Fruit fly (Drosophila melanogaster) ovary, adult (tissue): ENCODE results near the gene NTPase.

Experiments
- CG17801 ChIP-seq: fragments of 200-800 bp; optimal IDR thresholded peaks from 2 replicates; lab custom pipeline; 2019; ENCODE audit warnings: missing biosample characterization, mild to moderate bottlenecking, missing genetic modification characterization, moderate library complexity; ENCODE audit not compliant: partially characterized antibody

Gene NTPase

dm6 chr2L:2885503-2886225 lies at the start of gene NTPase, which contains the start of gene lilli:
Gene NTPase (minus strand): TSS chr2L:2885850.
Gene lilli (plus strand): TSS chr2L:2885929.
- peak; percentile 46 for TF ChIP-seq CG17801

DNA sequence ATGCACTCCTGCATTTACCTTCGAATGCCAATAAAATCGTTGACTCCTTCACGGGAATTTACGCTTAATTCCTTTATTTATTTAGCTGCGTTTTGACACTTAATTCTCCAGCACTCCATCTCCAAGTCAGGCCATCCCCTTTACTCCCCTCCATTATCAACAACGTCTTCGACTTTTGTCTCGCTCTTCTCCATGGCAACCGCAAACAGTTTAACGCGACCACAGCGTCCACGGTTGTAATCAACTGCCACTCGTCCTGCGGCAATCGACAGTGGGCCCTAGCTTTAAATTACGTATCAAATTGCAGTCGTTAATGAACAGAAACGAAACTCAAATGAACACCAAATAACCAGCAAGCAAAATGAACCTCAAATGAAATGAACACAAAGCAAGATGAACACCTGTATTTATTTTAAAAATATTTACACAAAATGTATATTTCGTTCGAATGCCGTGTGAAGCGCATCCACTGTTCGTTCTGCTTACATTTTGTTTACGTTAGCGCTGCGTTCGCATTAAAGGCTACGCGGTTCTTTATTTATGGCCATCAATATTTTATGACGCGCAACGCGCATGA lies 46.0 kb upstream of the NTPase start:
- no peak for TF ChIP-seq CG17801

DNA sequence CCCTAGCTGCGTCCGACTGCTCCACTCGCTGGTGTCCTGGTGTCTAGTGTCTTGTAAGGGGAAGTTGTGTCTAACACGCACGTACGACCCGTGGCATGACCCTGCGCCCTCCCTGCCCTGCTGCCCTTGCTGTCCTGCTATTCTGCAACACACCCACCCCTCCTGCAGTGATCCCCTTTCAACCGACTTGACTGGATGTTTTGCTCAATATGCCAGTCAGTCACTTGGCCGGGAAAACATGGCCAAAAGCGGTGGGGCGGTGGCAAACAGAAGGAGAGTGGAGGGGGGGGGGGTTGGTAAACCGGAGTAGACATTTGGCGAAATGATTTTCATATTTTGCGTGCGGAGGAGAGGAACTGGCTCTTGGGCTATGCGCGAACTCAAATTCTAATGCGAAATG lies 45.0 kb upstream of the NTPase start:
- no peak for TF ChIP-seq CG17801

- TF ChIP-seq CG17801: peak; percentile 78
Measured at dm6 chr2L:2924266-2924801, 38.7 kb upstream of the NTPase start.

DNA sequence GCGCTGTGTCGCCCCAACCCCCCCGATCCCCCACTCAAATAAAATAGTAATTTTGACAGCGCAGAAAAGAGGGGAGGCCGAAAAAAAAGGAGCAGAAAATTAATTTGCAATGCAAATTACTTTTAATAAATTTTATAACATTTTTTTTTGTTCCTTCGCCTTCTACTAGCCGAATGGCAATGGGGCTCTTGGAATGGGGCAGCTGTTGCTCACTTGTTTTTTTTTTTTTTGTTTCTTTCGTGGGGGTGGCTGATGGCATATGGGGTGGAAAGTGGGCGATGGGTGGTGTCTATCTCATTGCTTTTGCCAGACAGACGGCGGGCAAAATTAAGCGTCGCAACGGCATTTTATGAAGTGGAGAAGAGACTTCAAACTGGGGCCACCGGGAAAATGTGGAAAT lies 35.0 kb upstream of the NTPase start:
- TF ChIP-seq CG17801: no peak

DNA sequence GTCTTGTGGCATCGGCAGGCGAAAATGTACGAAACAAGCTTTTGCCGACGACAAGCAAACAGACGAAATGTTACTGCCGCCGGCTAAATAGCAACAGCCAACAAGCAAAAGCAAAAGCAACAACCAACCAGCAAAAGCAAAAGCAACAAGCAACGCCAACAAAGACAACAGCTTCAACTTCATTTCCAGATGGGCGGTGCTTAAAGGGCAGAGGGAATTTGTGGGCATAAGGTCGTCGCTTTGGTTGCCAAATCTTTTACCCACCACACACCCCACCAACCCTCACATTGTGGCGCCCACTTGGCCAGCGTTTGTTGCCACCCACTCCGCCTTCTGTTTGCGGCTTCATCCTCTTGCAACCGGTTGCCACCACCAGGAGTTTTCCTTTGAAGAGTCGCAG lies 25.3 kb upstream of the NTPase start:
- no peak for TF ChIP-seq CG17801

- TF ChIP-seq CG17801: no peak
Measured at dm6 chr2L:2909495-2909894, 23.8 kb upstream of the NTPase start.

dm6 chr2L:2908440-2909154 lies 22.9 kb upstream of the NTPase start:
- peak; percentile 37 for TF ChIP-seq CG17801

dm6 chr2L:2907776-2908175 lies 22.1 kb upstream of the NTPase start:
- no peak for TF ChIP-seq CG17801

dm6 chr2L:2906122-2906521 lies 20.5 kb upstream of the NTPase start:
- TF ChIP-seq CG17801: no peak

DNA sequence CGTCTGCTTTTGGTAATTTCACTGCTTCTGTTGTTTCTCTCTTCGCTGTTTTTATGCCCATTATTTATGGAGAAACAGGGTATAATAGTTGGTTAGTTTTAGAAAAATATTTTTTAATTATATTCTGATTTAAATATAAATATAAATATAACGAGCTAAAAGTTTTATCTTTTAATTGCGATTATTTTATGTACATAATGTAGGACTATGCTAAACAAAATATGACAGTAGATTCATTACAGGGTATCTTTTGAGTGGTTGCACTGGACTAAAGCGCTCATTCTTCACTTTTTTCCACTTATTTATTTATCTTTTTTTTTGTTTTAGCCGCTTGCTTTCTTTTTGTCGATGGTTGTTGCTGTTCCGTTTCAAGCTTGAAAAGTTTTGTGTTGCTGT lies 19.4 kb upstream of the NTPase start:
- peak; percentile 95 for TF ChIP-seq CG17801

dm6 chr2L:2904316-2905050 lies 18.8 kb upstream of the NTPase start:
- TF ChIP-seq CG17801: no peak

dm6 chr2L:2903649-2904048 lies 18.0 kb upstream of the NTPase start:
- TF ChIP-seq CG17801: no peak

dm6 chr2L:2901445-2901844 lies 15.8 kb upstream of the NTPase start:
- TF ChIP-seq CG17801: no peak

DNA sequence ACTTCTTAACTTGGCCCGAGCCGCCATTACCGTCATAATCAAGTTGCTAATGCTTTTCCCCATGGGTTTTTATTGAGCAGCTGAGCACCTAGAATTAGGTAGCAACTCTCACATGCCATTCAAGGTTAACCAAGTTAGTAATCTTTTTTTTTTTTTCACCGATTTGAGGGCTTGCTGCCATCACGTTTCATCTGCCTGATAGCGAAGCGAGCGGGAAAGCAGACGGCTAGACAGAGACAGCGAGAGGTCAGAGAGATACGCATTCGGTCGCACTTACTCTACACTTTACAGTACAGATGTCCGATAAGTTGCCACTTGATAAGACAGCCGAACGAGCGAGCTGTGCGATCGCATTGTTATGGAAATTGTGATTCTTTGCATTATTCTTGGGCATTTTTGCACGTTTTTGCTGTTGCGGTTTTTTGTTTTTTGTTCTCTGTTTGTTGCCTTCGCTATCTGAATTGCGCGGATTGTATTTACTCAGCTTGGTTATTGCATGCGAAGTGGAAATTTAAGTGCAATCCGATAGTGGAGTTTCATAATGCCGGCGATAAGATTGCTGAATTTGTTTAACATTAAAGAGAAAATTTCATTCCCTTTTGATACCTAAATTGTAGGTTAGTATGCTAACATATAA lies 14.9 kb upstream of the NTPase start:
- no peak for TF ChIP-seq CG17801

- no peak for TF ChIP-seq CG17801
Measured at dm6 chr2L:2898247-2898646, 12.6 kb upstream of the NTPase start.
